Worm (Caenorhabditis elegans): ENCODE measurements around the gene str-94.

DNA sequence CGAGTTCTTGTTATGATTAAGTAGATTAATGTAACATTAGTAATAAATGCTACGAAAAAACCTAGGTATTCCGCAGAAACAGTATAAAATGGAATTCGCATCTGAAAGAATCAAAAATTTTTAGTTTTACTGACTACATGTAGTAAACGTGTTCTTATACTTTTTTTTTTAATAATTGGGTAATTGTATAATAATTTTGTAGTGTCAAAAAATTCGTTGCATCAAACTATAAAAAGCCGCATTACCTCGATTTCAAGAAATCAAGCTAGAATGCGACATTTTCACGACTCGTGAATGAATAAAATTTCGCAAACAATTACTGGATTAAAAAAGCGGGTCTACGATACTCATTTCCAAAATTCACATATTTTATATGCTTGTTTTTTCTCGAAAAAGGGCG lies at the start of gene str-94:
- TF ChIP-seq ztf-4 (tag; optimal IDR thresholded peaks at IDR 0.05) (no peak), fkh-10 (GFP tag; optimal IDR thresholded peaks at IDR 0.05) (no peak), nhr-11 (tag; optimal IDR thresholded peaks at IDR 0.05) (no peak), fos-1 (tag; optimal IDR thresholded peaks at IDR 0.05) (no peak), snpc-4 (tag; optimal IDR thresholded peaks at IDR 0.05) (no peak), elt-1 (tag; optimal IDR thresholded peaks at IDR 0.05) (no peak), mdl-1 (tag; optimal IDR thresholded peaks at IDR 0.05) (no peak), pqm-1 (tag; optimal IDR thresholded peaks at IDR 0.05) (no peak), egl-27 (tag; optimal IDR thresholded peaks at IDR 0.05) (no peak)

Measured in whole organism, L3 larva.